Comparison of ENCODE assay signal across 3 fruit fly cellular contexts in the genomic region with DNA sequence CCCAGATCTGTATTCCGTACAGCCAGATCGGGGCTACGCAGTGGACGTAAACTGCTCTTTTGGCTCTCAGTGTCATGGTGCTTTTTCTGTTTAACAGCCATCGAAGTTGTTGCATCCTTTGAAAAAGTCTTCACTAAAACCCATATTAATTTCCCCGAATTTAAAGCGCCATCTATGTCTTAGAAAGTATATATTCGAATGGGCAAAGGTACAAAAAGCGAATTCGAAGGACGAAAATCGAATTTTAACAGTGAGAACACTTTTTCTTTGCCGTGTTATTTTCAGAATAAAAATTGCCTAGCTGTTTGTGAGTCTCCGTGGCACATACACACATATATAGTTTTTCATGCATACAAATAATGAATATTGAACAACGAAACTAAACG.
TF ChIP-seq lines count a peak whose summit lies in the region.

No protein-coding gene starts in this region.

- peak; percentile 81 to 86 for TF ChIP-seq CTCF in S2 (optimal IDR thresholded peaks at IDR 0.05; lab: Kevin White, UChicago)
- peak; percentile 91 for TF ChIP-seq CTCF in whole organism, embryonic (GFP tag; optimal IDR thresholded peaks at IDR 0.05; lab: Kevin White, UChicago)

TF ChIP-seq in whole organism, embryonic, 481 proteins besides CTCF, POLR2A, EP300 and RAD21:
- no peak for TF ChIP-seq schlank (tag; optimal IDR thresholded peaks at IDR 0.05; lab: Kevin White, UChicago)
- peak; percentile 46 for TF ChIP-seq Dp (GFP tag; optimal IDR thresholded peaks at IDR 0.05; lab: Kevin White, UChicago)
- TF ChIP-seq Gug (GFP tag; IDR thresholded peaks at IDR 0.05; lab: Robert Waterston, UW): no peak
- TF ChIP-seq pita (GFP tag; optimal IDR thresholded peaks at IDR 0.05; lab: Kevin White, UChicago): peak; percentile 34
- no peak for TF ChIP-seq ftz-f1 (GFP tag; optimal IDR thresholded peaks at IDR 0.05; lab: Kevin White, UChicago)
- peak; percentile 81 for TF ChIP-seq Dip2 (GFP tag; IDR thresholded peaks at IDR 0.05; lab: Robert Waterston, UW)
- peak; percentile 35; the same call in 1 of the 2 replicates for TF ChIP-seq E2f2 (GFP tag; IDR thresholded peaks at IDR 0.05; lab: Robert Waterston, UW)

TF ChIP-seq in whole organism, wandering third instar larva, 38 proteins besides CTCF, POLR2A, EP300 and RAD21:
- TF ChIP-seq Dif (GFP tag; optimal IDR thresholded peaks at IDR 0.05; lab: Kevin White, UChicago; ENCODE audit: partially characterized antibody) (no peak), sv (GFP tag; optimal IDR thresholded peaks at IDR 0.05; lab: Kevin White, UChicago) (no peak), Myc (optimal IDR thresholded peaks at IDR 0.05; lab: Kevin White, UChicago) (peak; percentile 44), Dfd (GFP tag; optimal IDR thresholded peaks at IDR 0.05; lab: Kevin White, UChicago) (no peak)
